Fruit fly (Drosophila melanogaster) whole organism, prepupa: ENCODE results near the gene CG32425.
A peak's percentile ranks its signal among the peaks of the same experiment; 100 is the strongest.

ENCODE experiments used
- CG10631 ChIP-seq: fragments of 200-800 bp; sonication (Bioruptor generic); optimal IDR thresholded peaks from 2 replicates; lab custom pipeline; 2016; ENCODE audit warnings: missing biosample characterization, missing genetic modification characterization
- CG10669 ChIP-seq: fragments of 200-800 bp; sonication (Bioruptor generic); optimal IDR thresholded peaks from 3 replicates; lab custom pipeline; 2018; ENCODE audit warnings: missing biosample characterization, mild to moderate bottlenecking, missing genetic modification characterization, moderate library complexity
- CG11294 ChIP-seq: fragments of 200-800 bp; sonication (Bioruptor generic); IDR thresholded peaks from 2 replicates; pipeline ENCODE4 v1.3.6; 2022; ENCODE audit warnings: missing biosample characterization, missing genetic modification characterization
- CG11762 ChIP-seq: fragments of 200-800 bp; sonication (Bioruptor generic); optimal IDR thresholded peaks from 3 replicates; lab custom pipeline; 2016; ENCODE audit warnings: missing biosample characterization, missing genetic modification characterization; ENCODE audit not compliant: insufficient read depth
- CG11902 ChIP-seq: fragments of 200-800 bp; sonication (Bioruptor generic); optimal IDR thresholded peaks from 3 replicates; lab custom pipeline; 2016; ENCODE audit warnings: missing biosample characterization, missing genetic modification characterization
- CG15336 ChIP-seq: fragments of 200-800 bp; sonication (Bioruptor generic); IDR thresholded peaks from 2 replicates; pipeline ENCODE4 v1.3.6; 2022; ENCODE audit warnings: missing biosample characterization, missing genetic modification characterization
- CG1621 ChIP-seq: fragments of 200-800 bp; sonication (Bioruptor generic); optimal IDR thresholded peaks from 3 replicates; lab custom pipeline; 2018; ENCODE audit warnings: missing biosample characterization, mild to moderate bottlenecking, missing genetic modification characterization
- CG3032 ChIP-seq: fragments of 200-800 bp; optimal IDR thresholded peaks from 2 replicates; lab custom pipeline; 2019; ENCODE audit warnings: missing biosample characterization, mild to moderate bottlenecking, missing genetic modification characterization, moderate library complexity
- CG31627 ChIP-seq: fragments of 200-800 bp; sonication (Bioruptor generic); optimal IDR thresholded peaks from 3 replicates; lab custom pipeline; 2016; ENCODE audit warnings: missing biosample characterization, missing genetic modification characterization
- CG32006 ChIP-seq: fragments of 200-800 bp; sonication (Bioruptor generic); optimal IDR thresholded peaks from 3 replicates; lab custom pipeline; 2017; ENCODE audit warnings: missing biosample characterization, mild to moderate bottlenecking, missing genetic modification characterization
- CG34406 ChIP-seq: fragments of 200-800 bp; sonication (Bioruptor generic); optimal IDR thresholded peaks from 3 replicates; lab custom pipeline; 2016; ENCODE audit warnings: missing biosample characterization, missing genetic modification characterization
- CG3919 ChIP-seq: fragments of 200-800 bp; sonication (Bioruptor generic); optimal IDR thresholded peaks from 3 replicates; lab custom pipeline; 2016; ENCODE audit warnings: missing biosample characterization, missing genetic modification characterization
- CG4318 ChIP-seq: fragments of 200-800 bp; sonication (Bioruptor generic); optimal IDR thresholded peaks from 3 replicates; lab custom pipeline; 2017; ENCODE audit warnings: missing biosample characterization, mild to moderate bottlenecking, missing genetic modification characterization
- CG6276 ChIP-seq: fragments of 200-800 bp; sonication (Bioruptor generic); optimal IDR thresholded peaks from 2 replicates; lab custom pipeline; 2017; ENCODE audit warnings: missing biosample characterization, mild to moderate bottlenecking, missing genetic modification characterization
- CG6792 ChIP-seq: fragments of 200-800 bp; sonication (Bioruptor generic); optimal IDR thresholded peaks from 3 replicates; lab custom pipeline; 2016; ENCODE audit warnings: missing biosample characterization, missing genetic modification characterization
- CG6854 ChIP-seq: fragments of 200-800 bp; sonication (Bioruptor generic); optimal IDR thresholded peaks from 2 replicates; lab custom pipeline; 2017; ENCODE audit warnings: missing biosample characterization, mild to moderate bottlenecking, missing genetic modification characterization
- CG7368 ChIP-seq: fragments of 200-800 bp; sonication (Bioruptor generic); optimal IDR thresholded peaks from 3 replicates; lab custom pipeline; 2016; ENCODE audit warnings: missing biosample characterization, missing genetic modification characterization
- CG8119 ChIP-seq: fragments of 200-800 bp; sonication (Bioruptor generic); IDR thresholded peaks from 3 replicates; pipeline ENCODE4 v1.3.6; 2022; ENCODE audit warnings: missing biosample characterization, missing genetic modification characterization
- CG8632 ChIP-seq: fragments of 200-800 bp; sonication (Bioruptor generic); optimal IDR thresholded peaks from 3 replicates; lab custom pipeline; 2016; ENCODE audit warnings: missing biosample characterization, missing genetic modification characterization
- CG9139 ChIP-seq: fragments of 200-800 bp; sonication (Bioruptor generic); optimal IDR thresholded peaks from 3 replicates; lab custom pipeline; 2017; ENCODE audit warnings: missing biosample characterization, mild to moderate bottlenecking, missing genetic modification characterization
- Eip75B ChIP-seq: fragments of 200-800 bp; sonication (Bioruptor generic); optimal IDR thresholded peaks from 3 replicates; lab custom pipeline; 2016; ENCODE audit warnings: missing biosample characterization, missing genetic modification characterization
- Eip78C ChIP-seq: fragments of 200-800 bp; sonication (Bioruptor generic); peaks from one replicate; lab custom pipeline; 2016; ENCODE audit warnings: missing biosample characterization, missing genetic modification characterization
- Ets21C ChIP-seq: fragments of 200-800 bp; sonication (Bioruptor generic); optimal IDR thresholded peaks from 3 replicates; lab custom pipeline; 2016; ENCODE audit warnings: missing biosample characterization, missing genetic modification characterization
- Ets96B ChIP-seq: fragments of 200-800 bp; optimal IDR thresholded peaks from 2 replicates; lab custom pipeline; 2019; ENCODE audit warnings: missing biosample characterization, mild to moderate bottlenecking, missing genetic modification characterization, moderate library complexity
- Gug ChIP-seq: fragments of 200-800 bp; sonication (Bioruptor generic); IDR thresholded peaks from 2 replicates; pipeline ENCODE4 v1.3.6; 2022; ENCODE audit warnings: missing biosample characterization, missing genetic modification characterization
- Hr39 ChIP-seq: fragments of 200-800 bp; sonication (Bioruptor generic); optimal IDR thresholded peaks from 2 replicates; lab custom pipeline; 2016; ENCODE audit warnings: missing biosample characterization, missing genetic modification characterization
- Hr4 ChIP-seq: fragments of 200-800 bp; sonication (Bioruptor generic); optimal IDR thresholded peaks from 3 replicates; lab custom pipeline; 2016; ENCODE audit warnings: missing biosample characterization, missing genetic modification characterization
- Lpt ChIP-seq: fragments of 200-800 bp; sonication (Bioruptor generic); optimal IDR thresholded peaks from 3 replicates; lab custom pipeline; 2016; ENCODE audit warnings: missing biosample characterization, missing genetic modification characterization
- Met ChIP-seq: fragments of 200-800 bp; sonication (Bioruptor generic); optimal IDR thresholded peaks from 3 replicates; lab custom pipeline; 2016; ENCODE audit warnings: missing biosample characterization, missing genetic modification characterization
- OdsH ChIP-seq: fragments of 200-800 bp; sonication (Bioruptor generic); optimal IDR thresholded peaks from 3 replicates; lab custom pipeline; 2016; ENCODE audit warnings: missing biosample characterization, missing genetic modification characterization
- Smox ChIP-seq: fragments of 200-800 bp; sonication (Bioruptor generic); optimal IDR thresholded peaks from 3 replicates; lab custom pipeline; 2016; ENCODE audit warnings: missing biosample characterization, missing genetic modification characterization
- achi ChIP-seq: fragments of 200-800 bp; sonication (Bioruptor generic); optimal IDR thresholded peaks from 3 replicates; lab custom pipeline; 2016; ENCODE audit warnings: missing biosample characterization, missing genetic modification characterization
- acj6 ChIP-seq: fragments of 200-800 bp; sonication (Bioruptor generic); optimal IDR thresholded peaks from 3 replicates; lab custom pipeline; 2016; ENCODE audit warnings: missing biosample characterization, missing genetic modification characterization
- cyc ChIP-seq: fragments of 200-800 bp; sonication (Bioruptor generic); optimal IDR thresholded peaks from 3 replicates; lab custom pipeline; 2016; ENCODE audit warnings: missing biosample characterization, missing genetic modification characterization
- dac ChIP-seq: fragments of 200-800 bp; sonication (Bioruptor generic); optimal IDR thresholded peaks from 2 replicates; lab custom pipeline; 2017; ENCODE audit warnings: missing biosample characterization, mild to moderate bottlenecking, missing genetic modification characterization
- dsx ChIP-seq: fragments of 200-800 bp; optimal IDR thresholded peaks from 3 replicates; lab custom pipeline; 2019; ENCODE audit warnings: missing biosample characterization, mild to moderate bottlenecking, missing genetic modification characterization, moderate library complexity; ENCODE audit not compliant: poor library complexity, severe bottlenecking
- eg ChIP-seq: fragments of 200-800 bp; sonication (Bioruptor generic); IDR thresholded peaks from 3 replicates; pipeline ENCODE4 v1.3.6; 2022; ENCODE audit warnings: missing biosample characterization, missing genetic modification characterization
- esn ChIP-seq: fragments of 200-800 bp; sonication (Bioruptor generic); optimal IDR thresholded peaks from 2 replicates; lab custom pipeline; 2016; ENCODE audit warnings: missing biosample characterization, mild to moderate bottlenecking, missing genetic modification characterization, moderate library complexity
- fd59A ChIP-seq: fragments of 200-800 bp; sonication (Bioruptor generic); optimal IDR thresholded peaks from 2 replicates; lab custom pipeline; 2017; ENCODE audit warnings: missing biosample characterization, mild to moderate bottlenecking, missing genetic modification characterization, missing genetic modification reagents
- lz ChIP-seq: fragments of 200-800 bp; sonication (Bioruptor generic); optimal IDR thresholded peaks from 3 replicates; lab custom pipeline; 2016; ENCODE audit warnings: missing biosample characterization, missing genetic modification characterization
- net ChIP-seq: fragments of 200-800 bp; sonication (Bioruptor generic); optimal IDR thresholded peaks from 3 replicates; lab custom pipeline; 2016; ENCODE audit warnings: missing biosample characterization, missing genetic modification characterization
- pdm3 ChIP-seq: fragments of 200-800 bp; sonication (Bioruptor generic); optimal IDR thresholded peaks from 3 replicates; lab custom pipeline; 2016; ENCODE audit warnings: missing biosample characterization, missing genetic modification characterization
- salr ChIP-seq, 2 experiments: fragments of 200-800 bp; sonication (Bioruptor generic); optimal IDR thresholded peaks; 3 replicates each; lab custom pipeline; 2016 to 2018; ENCODE audit warnings: missing biosample characterization in 2 of 2, missing genetic modification characterization in 2 of 2, mild to moderate bottlenecking in 1 of 2
- spab ChIP-seq: fragments of 200-800 bp; sonication (Bioruptor generic); optimal IDR thresholded peaks from 2 replicates; lab custom pipeline; 2017; ENCODE audit warnings: missing biosample characterization, mild to moderate bottlenecking, missing genetic modification characterization, missing genetic modification reagents
- ss ChIP-seq, 2 experiments: fragments of 200-800 bp; sonication (Bioruptor generic); optimal IDR thresholded peaks; 2 replicates in 1 of 2; 3 replicates in 1 of 2; lab custom pipeline; 2017 to 2018; ENCODE audit warnings: mild to moderate bottlenecking in 2 of 2, missing biosample characterization in 2 of 2, missing genetic modification characterization in 2 of 2, moderate library complexity in 1 of 2
- svp ChIP-seq: fragments of 200-800 bp; sonication (Bioruptor generic); peaks from one replicate; lab custom pipeline; 2016; ENCODE audit warnings: missing biosample characterization, missing genetic modification characterization
- topi ChIP-seq: fragments of 200-800 bp; sonication (Bioruptor generic); optimal IDR thresholded peaks from 3 replicates; lab custom pipeline; 2016; ENCODE audit warnings: missing biosample characterization, missing genetic modification characterization
- vri ChIP-seq: fragments of 200-800 bp; sonication (Bioruptor generic); optimal IDR thresholded peaks from 3 replicates; lab custom pipeline; 2016; ENCODE audit warnings: missing biosample characterization, mild to moderate bottlenecking, missing genetic modification characterization

Gene CG32425

DNA sequence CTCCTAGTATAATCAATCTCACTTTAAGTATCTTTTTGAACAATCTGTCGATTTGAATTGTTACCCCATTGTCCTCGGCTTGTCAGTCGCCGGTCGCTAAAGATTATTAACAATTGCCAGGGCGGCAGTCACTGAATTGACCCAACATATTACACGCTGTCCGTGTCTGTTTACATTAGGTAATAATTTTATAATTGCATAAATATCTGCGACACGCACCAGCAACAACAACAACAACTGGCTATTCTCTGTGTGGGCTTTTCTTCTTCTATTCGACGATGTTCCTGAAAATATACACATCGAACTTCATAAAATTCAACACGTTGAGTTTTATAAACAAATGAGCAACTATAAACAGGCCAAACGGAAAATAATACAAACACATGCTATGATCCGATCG, 48.4 kb upstream of the CG32425 start:
- TF ChIP-seq Eip75B (GFP tag; lab: Kevin White, UChicago) (no peak), svp (GFP tag; lab: Kevin White, UChicago) (peak; percentile 49)

DNA sequence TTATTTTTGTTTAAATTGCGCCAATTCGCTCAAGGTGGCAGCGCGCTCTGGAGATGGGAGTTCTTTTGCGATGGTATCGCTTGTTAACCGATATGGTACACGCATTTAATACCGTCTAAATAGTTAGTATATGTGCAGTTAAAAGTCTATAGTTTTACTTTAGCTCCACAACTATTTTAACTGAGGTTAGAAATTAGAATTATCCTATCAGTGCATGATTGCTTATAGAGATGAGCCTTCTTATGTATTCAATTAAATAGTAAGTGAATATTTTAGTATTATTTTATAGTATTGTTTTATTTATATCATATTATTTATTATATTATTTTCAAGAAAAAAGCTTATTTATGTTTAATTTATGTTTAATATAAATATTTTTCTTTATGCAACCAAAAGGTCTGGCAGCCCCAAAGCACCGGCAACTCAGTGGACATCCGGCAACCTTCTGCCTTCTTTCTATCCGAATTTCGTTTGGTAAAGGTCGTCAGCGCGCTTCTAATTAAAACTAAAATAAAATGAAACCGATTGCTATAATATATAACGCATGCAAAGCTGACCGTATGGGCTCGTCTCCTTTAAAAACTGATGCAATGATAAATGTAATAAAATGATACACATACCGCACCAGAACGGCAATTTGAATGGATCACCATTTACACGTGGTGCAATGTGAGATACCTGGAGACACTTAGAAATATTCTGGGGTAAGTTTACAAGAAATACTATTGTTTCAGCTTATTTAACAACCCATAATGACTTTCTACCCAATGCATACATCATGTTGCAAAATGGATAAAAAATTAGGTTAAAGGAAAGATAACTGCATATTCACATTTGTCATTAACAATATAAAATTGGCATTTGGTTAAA, 44.1 kb upstream of the CG32425 start, which contains the start of gene CG5199:
TSS of gene CG5199 (minus strand) at position 52 of the 870 bp plus-strand sequence.
- TF ChIP-seq salr (GFP tag; optimal IDR thresholded peaks at IDR 0.05; lab: Kevin White, UChicago) (peak in 1 of 2 experiments; percentile 30), ss (GFP tag; optimal IDR thresholded peaks at IDR 0.05; lab: Kevin White, UChicago) (no peak), acj6 (GFP tag; lab: Kevin White, UChicago) (peak; percentile 58), CG7368 (peak; percentile 5), Lpt (GFP tag; lab: Kevin White, UChicago) (peak; percentile 35), spab (GFP tag; lab: Kevin White, UChicago) (no peak), OdsH (GFP tag; lab: Kevin White, UChicago) (peak; percentile 53), Ets96B (tag; lab: Kevin White, UChicago) (peak; percentile 71), CG32006 (peak; percentile 63), CG34406 (peak; percentile 52), net (GFP tag; lab: Kevin White, UChicago) (no peak), dac (GFP tag; lab: Kevin White, UChicago) (no peak), CG4318 (GFP tag; lab: Kevin White, UChicago) (peak; percentile 49), CG9139 (GFP tag; lab: Kevin White, UChicago) (no peak), CG11294 (GFP tag; lab: Robert Waterston, UW) (peak; percentile 48; the same call in 1 of the 2 replicates), Ets21C (GFP tag; lab: Kevin White, UChicago) (no peak), achi (peak; percentile 57), vri (no peak), Hr4 (GFP tag; lab: Kevin White, UChicago) (peak; percentile 12), topi (GFP tag; lab: Kevin White, UChicago) (peak; percentile 37), esn (GFP tag; lab: Kevin White, UChicago) (peak; percentile 50), CG6854 (GFP tag; lab: Kevin White, UChicago) (no peak), Met (no peak), cyc (GFP tag; lab: Kevin White, UChicago) (peak; percentile 74), CG11762 (GFP tag; lab: Kevin White, UChicago) (peak; percentile 45), pdm3 (GFP tag; lab: Kevin White, UChicago) (no peak), CG11902 (GFP tag; lab: Kevin White, UChicago) (peak; percentile 53), Hr39 (GFP tag; lab: Kevin White, UChicago) (peak; percentile 48), Eip78C (no peak), CG6276 (GFP tag; lab: Kevin White, UChicago) (no peak), lz (peak; percentile 62), CG8119 (GFP tag; lab: Robert Waterston, UW) (no peak), CG15336 (GFP tag; lab: Robert Waterston, UW) (0 out of 2 replicates have a peak, but pooled peaks have one; percentile 21), CG10631 (GFP tag; lab: Kevin White, UChicago) (peak; percentile 82), CG3919 (peak; percentile 68), Smox (GFP tag; lab: Kevin White, UChicago) (no peak), CG10669 (GFP tag; lab: Kevin White, UChicago) (peak; percentile 49), dsx (GFP tag; lab: Kevin White, UChicago) (no peak), CG31627 (peak; percentile 52), CG8632 (GFP tag; lab: Kevin White, UChicago) (peak; percentile 33), fd59A (GFP tag; lab: Kevin White, UChicago) (no peak), CG1621 (tag; lab: Kevin White, UChicago) (no peak), svp (GFP tag; lab: Kevin White, UChicago) (peak; percentile 84), Gug (peak; percentile 65), CG3032 (tag; lab: Kevin White, UChicago) (peak; percentile 79), CG6792 (GFP tag; lab: Kevin White, UChicago) (peak; percentile 48), eg (GFP tag; lab: Robert Waterston, UW) (no peak; the same call in 2 of the 3 replicates)
